Worm (Caenorhabditis elegans): ENCODE results near the gene rad-51.

The rad-51 gene

DNA sequence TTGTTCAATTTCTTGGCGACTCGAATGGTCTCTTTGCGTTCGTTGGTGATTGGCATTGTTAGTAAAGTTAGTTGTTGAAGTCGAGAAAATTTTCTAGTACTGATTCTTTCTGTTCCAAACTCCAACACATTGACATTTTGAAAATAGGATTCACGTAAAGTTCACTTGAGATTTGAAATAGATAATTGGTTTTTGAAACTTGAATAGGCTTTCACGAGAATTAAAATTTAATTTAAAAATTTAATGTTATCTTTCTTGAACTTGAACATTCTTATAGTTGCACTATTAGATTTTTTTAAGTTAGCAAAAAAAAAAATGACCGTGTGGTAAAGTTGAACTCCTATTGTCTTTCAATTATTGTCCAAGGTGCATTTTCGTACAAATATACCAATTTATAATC lies 10.0 kb upstream of the rad-51 start, which contains the start of gene R09E10.6:
TSS of gene R09E10.6 (minus strand) at position 101 of the 400 bp plus-strand sequence.
- TF ChIP-seq ceh-30 (tag; optimal IDR thresholded peaks at IDR 0.05) (no peak), che-1 (tag; optimal IDR thresholded peaks at IDR 0.05) (no peak), fkh-6 (tag; optimal IDR thresholded peaks at IDR 0.05) (no peak), fkh-10 (GFP tag; optimal IDR thresholded peaks at IDR 0.05) (no peak), lin-11 (tag; optimal IDR thresholded peaks at IDR 0.05) (no peak), K09A11.1 (tag; optimal IDR thresholded peaks at IDR 0.05; ENCODE audit: insufficient read depth) (no peak), ceh-34 (tag; optimal IDR thresholded peaks at IDR 0.05) (no peak), ama-1 (optimal IDR thresholded peaks at IDR 0.05) (no peak), pax-1 (tag; optimal IDR thresholded peaks at IDR 0.05) (no peak), unc-86 (tag; optimal IDR thresholded peaks at IDR 0.05) (no peak), lim-6 (tag; optimal IDR thresholded peaks at IDR 0.05) (no peak), hlh-8 (tag; optimal IDR thresholded peaks at IDR 0.05) (no peak), ceh-31 (tag; optimal IDR thresholded peaks at IDR 0.05) (no peak), fax-1 (tag; optimal IDR thresholded peaks at IDR 0.05) (no peak), nhr-232 (tag; optimal IDR thresholded peaks at IDR 0.05) (no peak), unc-3 (GFP tag; conservative IDR thresholded peaks at IDR 0.05) (no peak), unc-3 (tag; optimal IDR thresholded peaks at IDR 0.05) (no peak), Y22D7AL.16 (tag; optimal IDR thresholded peaks at IDR 0.05) (no peak)

DNA sequence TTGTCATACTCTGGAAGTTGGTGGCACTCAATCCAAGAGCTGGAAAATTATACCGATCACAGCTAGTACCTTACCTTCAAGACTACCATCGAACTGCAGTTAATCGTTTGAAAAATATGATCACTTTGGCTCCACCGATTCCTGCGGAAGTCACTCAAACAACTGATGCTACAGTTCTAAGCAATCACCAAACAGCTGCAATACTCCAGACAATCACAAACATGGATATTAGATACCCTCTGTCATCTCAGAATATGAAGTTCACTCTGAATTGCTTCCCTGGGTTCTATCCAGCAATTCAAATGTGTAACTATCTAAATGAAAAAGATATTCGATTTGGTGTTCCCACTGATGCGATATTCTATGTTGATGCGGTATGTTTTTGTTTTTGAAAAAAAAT lies 4.5 kb upstream of the rad-51 start:
- TF ChIP-seq K02D7.2 (tag; optimal IDR thresholded peaks at IDR 0.05) (no peak), dve-1 (tag; optimal IDR thresholded peaks at IDR 0.05) (no peak), syd-9 (tag; optimal IDR thresholded peaks at IDR 0.05) (no peak), gmeb-2 (tag; optimal IDR thresholded peaks at IDR 0.05) (no peak), Y22D7AL.16 (tag; optimal IDR thresholded peaks at IDR 0.05) (no peak), fkh-6 (tag; optimal IDR thresholded peaks at IDR 0.05) (no peak), hlh-8 (tag; optimal IDR thresholded peaks at IDR 0.05) (no peak), pha-4 (tag; optimal IDR thresholded peaks at IDR 0.05) (no peak), tbx-7 (tag; optimal IDR thresholded peaks at IDR 0.05) (no peak), ceh-31 (tag; optimal IDR thresholded peaks at IDR 0.05) (no peak), unc-3 (GFP tag; conservative IDR thresholded peaks at IDR 0.05) (no peak), unc-3 (tag; optimal IDR thresholded peaks at IDR 0.05) (no peak), elt-2 (tag; optimal IDR thresholded peaks at IDR 0.05) (no peak), fax-1 (tag; optimal IDR thresholded peaks at IDR 0.05) (no peak), rnt-1 (tag; optimal IDR thresholded peaks at IDR 0.05) (no peak), tbx-2 (tag; optimal IDR thresholded peaks at IDR 0.05) (no peak), ceh-24 (tag; optimal IDR thresholded peaks at IDR 0.05) (no peak), ceh-2 (tag; optimal IDR thresholded peaks at IDR 0.05) (no peak), nfya-1 (tag; optimal IDR thresholded peaks at IDR 0.05) (no peak)

- TF ChIP-seq unc-55 (GFP tag; optimal IDR thresholded peaks at IDR 0.05) (no peak), sox-4 (tag; optimal IDR thresholded peaks at IDR 0.05) (no peak), ceh-14 (tag; optimal IDR thresholded peaks at IDR 0.05) (no peak), sdc-2 (tag; optimal IDR thresholded peaks at IDR 0.05) (no peak), unc-42 (tag; optimal IDR thresholded peaks at IDR 0.05) (no peak), rnt-1 (tag; optimal IDR thresholded peaks at IDR 0.05) (no peak)
These were observed 2.6 kb upstream of the rad-51 start, which contains the start of gene ebax-1 for ce11 chrIV:10286655-10287054. Gene ebax-1 (plus strand): TSS chrIV:10286955.

ce11 chrIV:10285328-10285727 lies 1.3 kb upstream of the rad-51 start:
- TF ChIP-seq unc-86 (tag; optimal IDR thresholded peaks at IDR 0.05) (no peak), che-1 (tag; optimal IDR thresholded peaks at IDR 0.05) (no peak), syd-9 (tag; optimal IDR thresholded peaks at IDR 0.05) (no peak), nhr-232 (tag; optimal IDR thresholded peaks at IDR 0.05) (no peak), dmd-4 (tag; optimal IDR thresholded peaks at IDR 0.05; ENCODE audit: borderline replicate concordance) (no peak), sox-2 (GFP tag; IDR thresholded peaks at IDR 0.05) (no peak), sdc-2 (tag; optimal IDR thresholded peaks at IDR 0.05) (no peak), pqm-1 (tag; optimal IDR thresholded peaks at IDR 0.05) (no peak)

Data from whole organism, late embryonic.